Worm (Caenorhabditis elegans) whole organism, L3 larva: ENCODE results near the gene T26C11.4.

ENCODE experiments used
- fos-1 ChIP-seq: fragments of 150-350 bp; optimal IDR thresholded peaks from 2 replicates; lab custom pipeline; 2014; ENCODE audit warnings: missing biosample characterization, missing genetic modification characterization
- jun-1 ChIP-seq: fragments of 150-350 bp; optimal IDR thresholded peaks from 2 replicates; lab custom pipeline; 2014; ENCODE audit warnings: missing biosample characterization, missing genetic modification reagents, missing genetic modification characterization
- nhr-11 ChIP-seq: fragments of 150-350 bp; optimal IDR thresholded peaks from 2 replicates; lab custom pipeline; 2014; ENCODE audit warnings: missing biosample characterization, missing genetic modification characterization
- nhr-12 ChIP-seq: fragments of 150-350 bp; optimal IDR thresholded peaks from 2 replicates; lab custom pipeline; 2014; ENCODE audit warnings: missing biosample characterization, missing genetic modification characterization
- nhr-237 ChIP-seq: fragments of 150-350 bp; optimal IDR thresholded peaks from 2 replicates; lab custom pipeline; 2014; ENCODE audit warnings: missing biosample characterization, missing genetic modification characterization
- unc-39 ChIP-seq: sonication (generic microtip); optimal IDR thresholded peaks from 4 replicates; lab custom pipeline; 2017; ENCODE audit warnings: missing biosample characterization, missing genetic modification characterization

DNA sequence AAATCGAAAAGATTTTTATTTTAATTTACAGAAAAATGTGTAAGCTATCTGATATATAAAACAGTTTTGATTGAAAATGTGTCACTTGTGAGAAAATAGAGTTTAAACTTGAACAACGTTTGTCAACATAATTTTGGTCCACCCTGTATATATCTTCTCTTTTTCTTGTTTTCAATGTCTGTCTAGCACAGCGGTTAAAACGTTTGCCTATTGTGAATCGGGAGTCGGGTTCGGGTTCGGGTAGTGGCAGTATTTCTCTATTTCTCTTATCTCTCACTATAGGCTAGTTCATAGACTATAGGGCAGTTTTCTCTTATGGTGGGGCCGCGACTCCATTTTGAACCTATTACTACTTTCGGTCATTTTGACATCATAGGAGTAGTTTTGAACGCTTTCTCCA lies 54.3 kb downstream of the T26C11.4 start:
- TF ChIP-seq nhr-12 (tag; lab: Kevin White, UChicago) = no peak
- no peak for TF ChIP-seq unc-39 (tag; lab: Kevin White, UChicago)
- TF ChIP-seq nhr-237 (tag; lab: Kevin White, UChicago) = no peak
- no peak for TF ChIP-seq nhr-11
- no peak for TF ChIP-seq jun-1 (tag; lab: Kevin White, UChicago)
- no peak for TF ChIP-seq fos-1 (tag; lab: Kevin White, UChicago)
